Fruit fly (Drosophila melanogaster) whole organism, pupa: ENCODE results near the gene rau.

Experiments used
- CG10348 ChIP-seq: fragments of 200-800 bp; sonication (Bioruptor generic); IDR thresholded peaks from 2 replicates; pipeline ENCODE4 v1.3.6; 2022; ENCODE audit warnings: missing biosample characterization, missing genetic modification characterization
- CG12605 ChIP-seq: fragments of 200-800 bp; sonication (Bioruptor generic); IDR thresholded peaks from 2 replicates; pipeline ENCODE4 v1.3.6; 2022; ENCODE audit warnings: missing biosample characterization, missing genetic modification characterization
- CG14655 ChIP-seq: fragments of 200-800 bp; sonication (Bioruptor generic); optimal IDR thresholded peaks from 3 replicates; lab custom pipeline; 2017; ENCODE audit warnings: mild to moderate bottlenecking, missing biosample characterization, missing genetic modification reagents, missing genetic modification characterization
- CG34367 ChIP-seq: fragments of 200-800 bp; sonication (Bioruptor generic); optimal IDR thresholded peaks from 2 replicates; lab custom pipeline; 2018; ENCODE audit warnings: missing biosample characterization, mild to moderate bottlenecking, missing genetic modification characterization
- CG8159 ChIP-seq: fragments of 200-800 bp; sonication (Bioruptor generic); optimal IDR thresholded peaks from 3 replicates; lab custom pipeline; 2018; ENCODE audit warnings: missing biosample characterization, mild to moderate bottlenecking, missing genetic modification characterization, moderate library complexity
- CG9948 ChIP-seq: fragments of 200-800 bp; sonication (Bioruptor generic); optimal IDR thresholded peaks from 2 replicates; lab custom pipeline; 2018; ENCODE audit warnings: missing biosample characterization, mild to moderate bottlenecking, missing genetic modification characterization, moderate library complexity
- EcR ChIP-seq: fragments of 200-800 bp; sonication (Bioruptor generic); optimal IDR thresholded peaks from 3 replicates; lab custom pipeline; 2019; ENCODE audit warnings: missing biosample characterization, missing genetic modification characterization, mild to moderate bottlenecking, moderate library complexity, missing genetic modification reagents
- Pif1A ChIP-seq: fragments of 200-800 bp; sonication (Bioruptor generic); optimal IDR thresholded peaks from 3 replicates; lab custom pipeline; 2016; ENCODE audit warnings: missing biosample characterization, missing genetic modification characterization
- fd96Ca ChIP-seq: fragments of 200-800 bp; sonication (Bioruptor generic); IDR thresholded peaks from 3 replicates; pipeline ENCODE4 v1.3.6; 2022; ENCODE audit warnings: missing biosample characterization, missing genetic modification characterization
- gl ChIP-seq: fragments of 200-800 bp; sonication (Bioruptor generic); optimal IDR thresholded peaks from 2 replicates; lab custom pipeline; 2018; ENCODE audit warnings: missing biosample characterization, mild to moderate bottlenecking, missing genetic modification characterization
- rn ChIP-seq: fragments of 200-800 bp; sonication (Bioruptor generic); IDR thresholded peaks from 2 replicates; pipeline ENCODE4 v1.3.6; 2022; ENCODE audit warnings: missing biosample characterization, missing genetic modification characterization

DNA sequence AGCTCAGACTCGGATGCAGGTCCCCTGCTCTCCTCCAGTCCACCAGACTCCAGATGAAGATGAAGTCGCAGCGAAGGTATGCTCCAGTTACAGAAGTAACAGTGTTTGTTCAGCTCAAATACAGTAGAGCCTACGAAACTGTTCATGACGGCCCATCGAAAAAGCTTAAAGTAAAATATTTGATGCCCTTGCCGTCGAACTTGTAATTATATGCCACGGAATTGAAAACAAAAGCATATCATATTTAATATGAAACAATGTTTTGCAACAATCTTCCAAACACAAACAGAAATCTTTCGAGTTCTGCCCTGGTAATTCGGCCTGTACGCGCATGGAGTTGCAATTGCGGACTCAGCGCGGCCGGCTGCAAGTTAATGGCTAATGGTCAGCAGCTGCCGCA, 1.9 kb upstream of the rau start:
- TF ChIP-seq CG10348 (no peak), CG8159 (tag; lab: Kevin White, UChicago) (no peak), CG34367 (tag; lab: Kevin White, UChicago) (no peak), rn (GFP tag; lab: Robert Waterston, UW) (no peak), fd96Ca (GFP tag; lab: Robert Waterston, UW) (no peak; the same call in 1 of the 3 replicates), CG9948 (tag; lab: Kevin White, UChicago) (peak; percentile 9), Pif1A (GFP tag; lab: Kevin White, UChicago) (peak; percentile 38), CG14655 (peak; percentile 60), CG12605 (GFP tag; lab: Robert Waterston, UW) (no peak; the same call in 1 of the 2 replicates), EcR (GFP tag; lab: Kevin White, UChicago) (no peak), gl (tag; lab: Kevin White, UChicago) (no peak)
